Fruit fly (Drosophila melanogaster) whole organism, embryonic: ENCODE data around the gene CG12783.

Source experiments
- Atf-2 ChIP-seq: fragments of 200-800 bp; sonication (Bioruptor generic); optimal IDR thresholded peaks from 2 replicates; lab custom pipeline; 2016; ENCODE audit warnings: missing biosample characterization, missing genetic modification characterization
- Awh ChIP-seq: fragments of 200-800 bp; sonication (Bioruptor generic); IDR thresholded peaks from 2 replicates; pipeline ENCODE4, ENCODE4 v1.3.6; 2022; ENCODE audit warnings: missing biosample characterization, missing genetic modification characterization
- CG10431 ChIP-seq: fragments of 200-800 bp; sonication (Bioruptor generic); optimal IDR thresholded peaks from 3 replicates; lab custom pipeline; 2018; ENCODE audit warnings: missing biosample characterization, mild to moderate bottlenecking, missing genetic modification characterization
- CG14860 ChIP-seq: fragments of 200-800 bp; sonication (Bioruptor generic); IDR thresholded peaks from 3 replicates; pipeline ENCODE4 v1.3.6; 2022; ENCODE audit warnings: missing biosample characterization, missing genetic modification characterization; ENCODE audit not compliant: partially characterized antibody
- CG16779 ChIP-seq: fragments of 200-800 bp; sonication (Bioruptor generic); IDR thresholded peaks from 2 replicates; pipeline ENCODE4 v1.3.6; 2022; ENCODE audit warnings: missing biosample characterization, missing genetic modification characterization
- CG17829 ChIP-seq: fragments of 200-800 bp; optimal IDR thresholded peaks from 2 replicates; lab custom pipeline; 2019; ENCODE audit warnings: missing biosample characterization, mild to moderate bottlenecking, missing genetic modification characterization, moderate library complexity
- CG2120 ChIP-seq: fragments of 200-800 bp; sonication (Bioruptor generic); optimal IDR thresholded peaks from 3 replicates; lab custom pipeline; 2016; ENCODE audit warnings: missing biosample characterization, missing genetic modification characterization
- CG2875 ChIP-seq: fragments of 200-800 bp; sonication (Bioruptor generic); optimal IDR thresholded peaks from 2 replicates; lab custom pipeline; 2017; ENCODE audit warnings: missing biosample characterization, mild to moderate bottlenecking, missing genetic modification characterization, missing genetic modification reagents
- CG32767 ChIP-seq: fragments of 200-800 bp; sonication (Bioruptor generic); IDR thresholded peaks from 2 replicates; pipeline ENCODE4 v1.3.6; 2022; ENCODE audit warnings: missing biosample characterization, missing genetic modification characterization
- CG3847 ChIP-seq: fragments of 200-800 bp; sonication (Bioruptor generic); IDR thresholded peaks from 2 replicates; pipeline ENCODE4 v1.3.6; 2022; ENCODE audit warnings: missing biosample characterization, missing genetic modification characterization
- CG4360 ChIP-seq: fragments of 200-800 bp; sonication (Bioruptor generic); IDR thresholded peaks from 2 replicates; pipeline ENCODE4 v1.3.6; 2022; ENCODE audit warnings: missing biosample characterization, missing genetic modification characterization
- CG4707 ChIP-seq: fragments of 200-800 bp; sonication (Bioruptor generic); optimal IDR thresholded peaks from 2 replicates; lab custom pipeline; 2018; ENCODE audit warnings: missing biosample characterization, mild to moderate bottlenecking, missing genetic modification characterization, moderate library complexity
- CG5245 ChIP-seq: fragments of 200-800 bp; sonication (Bioruptor generic); optimal IDR thresholded peaks from 3 replicates; lab custom pipeline; 2016; ENCODE audit warnings: missing biosample characterization, missing genetic modification characterization
- CG6254 ChIP-seq: fragments of 200-800 bp; sonication (Bioruptor generic); optimal IDR thresholded peaks from 3 replicates; lab custom pipeline; 2017; ENCODE audit warnings: mild to moderate bottlenecking, missing biosample characterization, missing genetic modification reagents, missing genetic modification characterization
- CG6272 ChIP-seq: fragments of 200-800 bp; sonication (Bioruptor generic); IDR thresholded peaks from 2 replicates; pipeline ENCODE4 v1.3.6; 2022; ENCODE audit warnings: missing biosample characterization, missing genetic modification characterization
- CG6689 ChIP-seq: fragments of 200-800 bp; sonication (Bioruptor generic); IDR thresholded peaks from 2 replicates; pipeline ENCODE4 v1.3.6; 2022; ENCODE audit warnings: missing biosample characterization, missing genetic modification characterization
- CG7372 ChIP-seq: fragments of 200-800 bp; sonication (Bioruptor generic); IDR thresholded peaks from 2 replicates; pipeline ENCODE4 v1.3.6; 2022; ENCODE audit warnings: missing biosample characterization, missing genetic modification characterization
- CkIIα-i1 ChIP-seq: fragments of 200-800 bp; sonication (Bioruptor generic); IDR thresholded peaks from 2 replicates; pipeline ENCODE4 v1.3.6; 2022; ENCODE audit warnings: missing biosample characterization, missing genetic modification characterization
- CoRest ChIP-seq: fragments of 200-800 bp; sonication (Bioruptor generic); optimal IDR thresholded peaks from 3 replicates; lab custom pipeline; 2018; ENCODE audit warnings: missing biosample characterization, mild to moderate bottlenecking, missing genetic modification characterization, moderate library complexity
- D19A ChIP-seq: fragments of 200-800 bp; optimal IDR thresholded peaks from 3 replicates; lab custom pipeline; 2019; ENCODE audit warnings: missing biosample characterization, mild to moderate bottlenecking, missing genetic modification characterization, moderate library complexity
- Dll ChIP-seq: fragments of 200-800 bp; sonication (Bioruptor generic); IDR thresholded peaks from 4 replicates; pipeline ENCODE4 v1.3.6; 2022; ENCODE audit warnings: missing biosample characterization, missing genetic modification characterization; ENCODE audit not compliant: partially characterized antibody
- Dp ChIP-seq: fragments of 200-800 bp; sonication (Bioruptor generic); optimal IDR thresholded peaks from 2 replicates; lab custom pipeline; 2018; ENCODE audit warnings: missing biosample characterization, mild to moderate bottlenecking, missing genetic modification characterization, moderate library complexity
- ERR ChIP-seq: fragments of 200-800 bp; sonication (Bioruptor generic); optimal IDR thresholded peaks from 2 replicates; lab custom pipeline; 2016; ENCODE audit warnings: missing biosample characterization, missing genetic modification characterization
- Ets97D ChIP-seq: fragments of 200-800 bp; sonication (Bioruptor generic); optimal IDR thresholded peaks from 3 replicates; lab custom pipeline; 2016; ENCODE audit warnings: missing biosample characterization, missing genetic modification characterization
- GATAe ChIP-seq: fragments of 200-800 bp; sonication (Bioruptor generic); conservative IDR thresholded peaks from 2 replicates; pipeline ENCODE4 v1.3.6; 2022; ENCODE audit warnings: missing biosample characterization, missing genetic modification characterization
- Hey ChIP-seq: fragments of 200-800 bp; sonication (Bioruptor generic); optimal IDR thresholded peaks from 3 replicates; lab custom pipeline; 2018; ENCODE audit warnings: missing biosample characterization, mild to moderate bottlenecking, missing genetic modification characterization
- HmgD ChIP-seq: fragments of 200-800 bp; sonication (Bioruptor generic); optimal IDR thresholded peaks from 3 replicates; lab custom pipeline; 2016; ENCODE audit warnings: missing biosample characterization, missing genetic modification characterization
- HmgZ ChIP-seq: fragments of 200-800 bp; sonication (Bioruptor generic); optimal IDR thresholded peaks from 2 replicates; lab custom pipeline; 2018; ENCODE audit warnings: missing biosample characterization, mild to moderate bottlenecking, missing genetic modification characterization
- Jarid2 ChIP-seq: fragments of 200-800 bp; sonication (Bioruptor generic); optimal IDR thresholded peaks from 3 replicates; lab custom pipeline; 2017; ENCODE audit warnings: mild to moderate bottlenecking, missing biosample characterization, missing genetic modification reagents, missing genetic modification characterization
- Lim3 ChIP-seq: fragments of 200-800 bp; sonication (Bioruptor generic); IDR thresholded peaks from 2 replicates; pipeline ENCODE4 v1.3.6; 2022; ENCODE audit warnings: missing biosample characterization, missing genetic modification characterization
- Lpt ChIP-seq: fragments of >200 bp; optimal IDR thresholded peaks from 2 replicates; lab custom pipeline; 2018; ENCODE audit warnings: missing biosample characterization, missing genetic modification characterization
- Myb ChIP-seq: fragments of 200-800 bp; sonication (Bioruptor generic); optimal IDR thresholded peaks from 2 replicates; lab custom pipeline; 2016; ENCODE audit warnings: missing biosample characterization, missing genetic modification characterization
- Nf-YC ChIP-seq: fragments of 200-800 bp; optimal IDR thresholded peaks from 3 replicates; lab custom pipeline; 2019; ENCODE audit warnings: missing biosample characterization, mild to moderate bottlenecking, missing genetic modification characterization, moderate library complexity
- Oli ChIP-seq: fragments of 200-800 bp; sonication (Bioruptor generic); optimal IDR thresholded peaks from 2 replicates; lab custom pipeline; 2018; ENCODE audit warnings: missing biosample characterization, mild to moderate bottlenecking, missing genetic modification characterization, moderate library complexity
- Ravus ChIP-seq: fragments of 200-800 bp; sonication (Bioruptor generic); IDR thresholded peaks from 2 replicates; pipeline ENCODE4 v1.3.6; 2022; ENCODE audit warnings: missing biosample characterization, missing genetic modification characterization
- Sry-β ChIP-seq: fragments of 200-800 bp; sonication (Bioruptor generic); optimal IDR thresholded peaks from 2 replicates; lab custom pipeline; 2018; ENCODE audit warnings: missing biosample characterization, mild to moderate bottlenecking, missing genetic modification characterization, moderate library complexity
- btn ChIP-seq: fragments of 200-800 bp; sonication (Bioruptor generic); optimal IDR thresholded peaks from 2 replicates; lab custom pipeline; 2016; ENCODE audit warnings: missing biosample characterization, missing genetic modification characterization
- crc ChIP-seq: fragments of 200-800 bp; sonication (Bioruptor generic); optimal IDR thresholded peaks from 2 replicates; lab custom pipeline; 2016; ENCODE audit warnings: missing biosample characterization, missing genetic modification characterization
- cwo ChIP-seq: fragments of 200-800 bp; sonication (Bioruptor generic); optimal IDR thresholded peaks from 3 replicates; lab custom pipeline; 2017; ENCODE audit warnings: missing biosample characterization, missing genetic modification characterization, mild to moderate bottlenecking, moderate library complexity, missing genetic modification reagents
- dmrt11E ChIP-seq: fragments of 200-800 bp; sonication (Bioruptor generic); optimal IDR thresholded peaks from 3 replicates; lab custom pipeline; 2018; ENCODE audit warnings: missing biosample characterization, mild to moderate bottlenecking, missing genetic modification characterization, moderate library complexity
- gro ChIP-seq: fragments of 200-800 bp; sonication (Bioruptor generic); optimal IDR thresholded peaks from 2 replicates; lab custom pipeline; 2016; ENCODE audit warnings: missing biosample characterization, missing genetic modification characterization
- gt ChIP-seq: fragments of 200-800 bp; sonication (Bioruptor generic); IDR thresholded peaks from 2 replicates; pipeline ENCODE4 v1.3.6; 2022; ENCODE audit warnings: missing biosample characterization, missing genetic modification characterization
- maf-S ChIP-seq: fragments of 200-800 bp; sonication (Bioruptor generic); optimal IDR thresholded peaks from 2 replicates; lab custom pipeline; 2016; ENCODE audit warnings: missing biosample characterization, missing genetic modification characterization
- mam ChIP-seq: fragments of 200-800 bp; sonication (Bioruptor generic); optimal IDR thresholded peaks from 3 replicates; lab custom pipeline; 2016; ENCODE audit warnings: missing biosample characterization, missing genetic modification characterization
- onecut ChIP-seq: fragments of 200-800 bp; sonication (Bioruptor generic); IDR thresholded peaks from 2 replicates; pipeline ENCODE4 v1.3.6; 2022; ENCODE audit warnings: missing biosample characterization, missing genetic modification characterization
- phol ChIP-seq: fragments of 200-800 bp; sonication (Bioruptor generic); optimal IDR thresholded peaks from 3 replicates; lab custom pipeline; 2018; ENCODE audit warnings: missing biosample characterization, mild to moderate bottlenecking, missing genetic modification characterization, moderate library complexity
- pzg ChIP-seq: fragments of 200-800 bp; sonication (Bioruptor generic); optimal IDR thresholded peaks from 3 replicates; lab custom pipeline; 2018; ENCODE audit warnings: missing biosample characterization, mild to moderate bottlenecking, missing genetic modification characterization, moderate library complexity
- scrt ChIP-seq: fragments of 200-800 bp; sonication (Bioruptor generic); optimal IDR thresholded peaks from 2 replicates; lab custom pipeline; 2018; ENCODE audit warnings: missing biosample characterization, mild to moderate bottlenecking, missing genetic modification characterization, moderate library complexity
- sens ChIP-seq: fragments of 200-800 bp; sonication (Bioruptor generic); peaks from one replicate; lab custom pipeline; 2016; ENCODE audit warnings: missing biosample characterization, missing genetic modification characterization
- sisA ChIP-seq: fragments of 200-800 bp; sonication (Bioruptor generic); IDR thresholded peaks from 2 replicates; pipeline ENCODE4 v1.3.6; 2022; ENCODE audit warnings: missing biosample characterization, missing genetic modification characterization
- tin ChIP-seq: fragments of 200-800 bp; sonication (Bioruptor generic); optimal IDR thresholded peaks from 3 replicates; lab custom pipeline; 2016; ENCODE audit warnings: missing biosample characterization, missing genetic modification characterization
- vnd ChIP-seq: fragments of 200-800 bp; sonication (Bioruptor generic); IDR thresholded peaks from 3 replicates; pipeline ENCODE4 v1.3.6; 2022; ENCODE audit warnings: missing biosample characterization, missing genetic modification characterization; ENCODE audit not compliant: partially characterized antibody
- zfh1 ChIP-seq: fragments of 200-800 bp; sonication (Bioruptor generic); IDR thresholded peaks from 3 replicates; pipeline ENCODE4 v1.3.6; 2022; ENCODE audit warnings: missing biosample characterization, missing genetic modification characterization

Gene CG12783

dm6 chr3R:16643591-16643990 lies 30.4 kb upstream of the CG12783 start, which contains the start of gene Arl6IP1 (continued):
- TF ChIP-seq dmrt11E (tag; lab: Kevin White, UChicago) (no peak), Sry-β (no peak), GATAe (GFP tag; lab: Robert Waterston, UW) (no peak), btn (GFP tag; lab: Kevin White, UChicago) (no peak), mam (no peak), gro (GFP tag; lab: Kevin White, UChicago) (no peak), Ravus (GFP tag; lab: Robert Waterston, UW) (no peak), CG32767 (GFP tag; lab: Robert Waterston, UW) (no peak), CG6272 (no peak), CG6689 (no peak), Lpt (no peak), sens (GFP tag; lab: Kevin White, UChicago) (peak; percentile 35), ERR (GFP tag; lab: Kevin White, UChicago) (no peak), crc (GFP tag; lab: Kevin White, UChicago) (no peak), Nf-YC (tag; lab: Kevin White, UChicago) (no peak), CG5245 (GFP tag; lab: Kevin White, UChicago) (no peak), HmgZ (tag; lab: Kevin White, UChicago) (peak; percentile 7), phol (tag; lab: Kevin White, UChicago) (peak; percentile 52), Lim3 (no peak), Jarid2 (no peak), scrt (no peak), Awh (no peak), CG2120 (GFP tag; lab: Kevin White, UChicago) (no peak), CoRest (tag; lab: Kevin White, UChicago) (peak; percentile 40), zfh1 (GFP tag; lab: Robert Waterston, UW) (no peak), Atf-2 (GFP tag; lab: Kevin White, UChicago) (no peak), CG6254 (no peak), CG14860 (GFP tag; lab: Robert Waterston, UW) (no peak), pzg (GFP tag; lab: Kevin White, UChicago) (peak; percentile 84), CG16779 (no peak), maf-S (GFP tag; lab: Kevin White, UChicago) (no peak), gt (GFP tag; lab: Robert Waterston, UW) (no peak), Ets97D (GFP tag; lab: Kevin White, UChicago) (peak; percentile 76), onecut (GFP tag; lab: Robert Waterston, UW) (peak; percentile 97), Dp (peak; percentile 88), sisA (no peak), CG2875 (GFP tag; lab: Kevin White, UChicago) (no peak), Dll (GFP tag; lab: Robert Waterston, UW) (peak; percentile 50; the same call in 1 of the 4 replicates), HmgD (GFP tag; lab: Kevin White, UChicago) (no peak), vnd (GFP tag; lab: Robert Waterston, UW) (no peak), CkIIα-i1 (GFP tag; lab: Robert Waterston, UW) (no peak), CG3847 (no peak), Myb (GFP tag; lab: Kevin White, UChicago) (peak; percentile 72), CG4707 (GFP tag; lab: Kevin White, UChicago) (no peak), CG4360 (GFP tag; lab: Robert Waterston, UW) (no peak), D19A (tag; lab: Kevin White, UChicago) (no peak), cwo (GFP tag; lab: Kevin White, UChicago) (no peak), Oli (tag; lab: Kevin White, UChicago) (no peak), Hey (no peak), CG10431 (no peak), tin (GFP tag; lab: Kevin White, UChicago) (no peak), CG17829 (tag; lab: Kevin White, UChicago) (peak; percentile 15), CG7372 (GFP tag; lab: Robert Waterston, UW) (no peak)
